Worm (Caenorhabditis elegans): ENCODE data around the gene F44B9.5.
A peak's percentile ranks its signal among the peaks of the same experiment; 100 is the strongest.

Gene F44B9.5

ce11 chrIII:8045734-8046133, 29.4 kb upstream of the F44B9.5 start, which contains the start of gene K12H4.3:
Gene K12H4.3 (plus strand): TSS chrIII:8046034.
- TF ChIP-seq tbx-11 (GFP tag; IDR thresholded peaks at IDR 0.05) (no peak), scrt-1 (GFP tag; IDR thresholded peaks at IDR 0.05) (no peak), hmbx-1 (tag; optimal IDR thresholded peaks at IDR 0.05) (no peak), pes-1 (GFP tag; IDR thresholded peaks at IDR 0.05) (no peak), ets-7 (tag; optimal IDR thresholded peaks at IDR 0.05) (no peak), tbx-37 (GFP tag; conservative IDR thresholded peaks at IDR 0.05) (no peak), ceh-36 (tag; optimal IDR thresholded peaks at IDR 0.05) (no peak), hnd-1 (tag; optimal IDR thresholded peaks at IDR 0.05) (no peak), flt-1 (GFP tag; IDR thresholded peaks at IDR 0.05) (no peak), F13C5.2 (tag; optimal IDR thresholded peaks at IDR 0.05) (no peak), sea-1 (GFP tag; conservative IDR thresholded peaks at IDR 0.05) (no peak), ceh-13 (GFP tag; optimal IDR thresholded peaks at IDR 0.05) (no peak), ama-1 (optimal IDR thresholded peaks at IDR 0.05) (no peak), aly-1 (tag; optimal IDR thresholded peaks at IDR 0.05) (no peak), B0310.2 (tag; optimal IDR thresholded peaks at IDR 0.05) (no peak), hmg-4 (GFP tag; optimal IDR thresholded peaks at IDR 0.05) (no peak), tra-4 (tag; optimal IDR thresholded peaks at IDR 0.05) (no peak)

ce11 chrIII:8044717-8045116, 28.4 kb upstream of the F44B9.5 start, which contains the start of gene spcs-3:
Gene spcs-3 (plus strand): TSS chrIII:8045017.
- TF ChIP-seq ceh-13 (GFP tag; optimal IDR thresholded peaks at IDR 0.05) (no peak), ama-1 (optimal IDR thresholded peaks at IDR 0.05) (no peak), F13C5.2 (tag; optimal IDR thresholded peaks at IDR 0.05) (no peak), ceh-36 (tag; optimal IDR thresholded peaks at IDR 0.05) (no peak), flt-1 (GFP tag; IDR thresholded peaks at IDR 0.05) (no peak), hmg-4 (GFP tag; optimal IDR thresholded peaks at IDR 0.05) (no peak), scrt-1 (GFP tag; IDR thresholded peaks at IDR 0.05) (no peak), hnd-1 (tag; optimal IDR thresholded peaks at IDR 0.05) (no peak)

- TF ChIP-seq scrt-1 (GFP tag; IDR thresholded peaks at IDR 0.05) (no peak), hmbx-1 (tag; optimal IDR thresholded peaks at IDR 0.05) (no peak), tra-4 (tag; optimal IDR thresholded peaks at IDR 0.05) (no peak), tbx-37 (GFP tag; conservative IDR thresholded peaks at IDR 0.05) (no peak), pes-1 (GFP tag; IDR thresholded peaks at IDR 0.05) (no peak), flt-1 (GFP tag; IDR thresholded peaks at IDR 0.05) (no peak), F13C5.2 (tag; optimal IDR thresholded peaks at IDR 0.05) (no peak), B0310.2 (tag; optimal IDR thresholded peaks at IDR 0.05) (no peak), ets-7 (tag; optimal IDR thresholded peaks at IDR 0.05) (no peak), hnd-1 (tag; optimal IDR thresholded peaks at IDR 0.05) (no peak), hmg-4 (GFP tag; optimal IDR thresholded peaks at IDR 0.05) (no peak), ceh-36 (tag; optimal IDR thresholded peaks at IDR 0.05) (no peak), ceh-13 (GFP tag; optimal IDR thresholded peaks at IDR 0.05) (no peak)
Observed at ce11 chrIII:8044187-8044586, 27.8 kb upstream of the F44B9.5 start, which contains the start of gene K12H4.5. Gene K12H4.5 (plus strand): TSS chrIII:8044487.

DNA sequence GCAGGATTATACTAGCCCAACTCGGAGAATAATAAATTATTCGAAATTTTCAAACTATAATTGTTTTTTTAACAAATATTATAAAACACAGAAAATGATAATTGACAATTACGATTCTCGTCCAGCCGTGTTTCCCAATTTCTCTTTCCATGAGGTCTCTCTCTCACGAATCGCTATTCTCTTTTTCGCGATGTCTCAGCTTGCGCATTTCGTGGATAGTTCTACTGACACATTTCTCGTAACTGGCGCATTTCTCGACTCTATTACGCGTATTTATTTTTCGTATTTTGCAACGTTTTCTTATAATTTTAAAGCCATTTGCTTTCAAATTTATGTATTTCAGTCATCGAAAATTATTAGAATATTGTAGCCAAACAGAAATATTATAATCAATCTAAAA, 27.4 kb upstream of the F44B9.5 start:
- TF ChIP-seq tra-4 (tag; optimal IDR thresholded peaks at IDR 0.05) = peak; percentile 99
- TF ChIP-seq ama-1 (optimal IDR thresholded peaks at IDR 0.05) = no peak
- peak; percentile 99 for TF ChIP-seq pes-1 (GFP tag; IDR thresholded peaks at IDR 0.05)
- TF ChIP-seq aly-1 (tag; optimal IDR thresholded peaks at IDR 0.05) = peak; percentile 96
- TF ChIP-seq tbx-37 (GFP tag; conservative IDR thresholded peaks at IDR 0.05) = peak; percentile 100
- TF ChIP-seq F13C5.2 (tag; optimal IDR thresholded peaks at IDR 0.05) = peak; percentile 100
- peak; percentile 100 for TF ChIP-seq scrt-1 (GFP tag; IDR thresholded peaks at IDR 0.05)
- TF ChIP-seq ets-7 (tag; optimal IDR thresholded peaks at IDR 0.05) = peak; percentile 99
- peak; percentile 100 for TF ChIP-seq B0310.2 (tag; optimal IDR thresholded peaks at IDR 0.05)
- peak; percentile 100 for TF ChIP-seq hmg-4 (GFP tag; optimal IDR thresholded peaks at IDR 0.05)
- peak; percentile 98 for TF ChIP-seq flt-1 (GFP tag; IDR thresholded peaks at IDR 0.05)
- TF ChIP-seq hnd-1 (tag; optimal IDR thresholded peaks at IDR 0.05) = peak; percentile 98
- TF ChIP-seq hmbx-1 (tag; optimal IDR thresholded peaks at IDR 0.05) = peak; percentile 95
- TF ChIP-seq ceh-36 (tag; optimal IDR thresholded peaks at IDR 0.05) = peak; percentile 97
- peak; percentile 100 for TF ChIP-seq ceh-13 (GFP tag; optimal IDR thresholded peaks at IDR 0.05)
- TF ChIP-seq tbx-11 (GFP tag; IDR thresholded peaks at IDR 0.05) = peak; percentile 100
- peak; percentile 100 for TF ChIP-seq sea-1 (GFP tag; conservative IDR thresholded peaks at IDR 0.05)

DNA sequence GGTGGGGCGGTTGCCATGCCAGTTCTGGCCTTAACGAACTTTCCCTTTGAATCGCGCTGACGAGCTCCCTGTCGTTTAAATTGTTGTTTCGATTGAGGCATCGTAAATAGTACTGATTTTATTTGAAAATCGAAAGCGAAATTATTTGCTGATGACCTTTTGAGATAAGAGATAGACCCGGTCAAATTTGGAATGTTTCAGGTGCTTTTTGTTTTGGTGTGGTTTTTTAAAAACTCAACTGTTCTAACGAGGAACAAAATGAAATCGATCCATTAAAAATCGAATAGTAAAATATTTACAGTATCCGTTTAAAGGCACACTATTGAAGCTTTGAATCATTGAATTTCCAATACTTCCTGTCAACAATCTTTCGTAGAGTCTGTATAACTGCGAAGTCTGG, 26.4 kb upstream of the F44B9.5 start, which contains the start of gene K12H4.6:
Gene K12H4.6 (minus strand): TSS at position 101 of the 400 bp plus-strand sequence.
- TF ChIP-seq ets-7 (tag; optimal IDR thresholded peaks at IDR 0.05) (no peak), hmbx-1 (tag; optimal IDR thresholded peaks at IDR 0.05) (no peak), tbx-11 (GFP tag; IDR thresholded peaks at IDR 0.05) (no peak), ceh-13 (GFP tag; optimal IDR thresholded peaks at IDR 0.05) (no peak), hnd-1 (tag; optimal IDR thresholded peaks at IDR 0.05) (no peak), aly-1 (tag; optimal IDR thresholded peaks at IDR 0.05) (no peak), pes-1 (GFP tag; IDR thresholded peaks at IDR 0.05) (no peak), sea-1 (GFP tag; conservative IDR thresholded peaks at IDR 0.05) (no peak), ceh-36 (tag; optimal IDR thresholded peaks at IDR 0.05) (no peak), tra-4 (tag; optimal IDR thresholded peaks at IDR 0.05) (no peak)

- TF ChIP-seq hmbx-1 (tag; optimal IDR thresholded peaks at IDR 0.05) (no peak), ama-1 (optimal IDR thresholded peaks at IDR 0.05) (no peak), pes-1 (GFP tag; IDR thresholded peaks at IDR 0.05) (no peak)
Observed at ce11 chrIII:8037941-8038340, 21.6 kb upstream of the F44B9.5 start, which contains the start of gene dpf-6. Gene dpf-6 (plus strand): TSS chrIII:8038241.

ce11 chrIII:8036497-8036896, 20.2 kb upstream of the F44B9.5 start:
- TF ChIP-seq hmbx-1 (tag; optimal IDR thresholded peaks at IDR 0.05) (no peak), ama-1 (optimal IDR thresholded peaks at IDR 0.05) (no peak), scrt-1 (GFP tag; IDR thresholded peaks at IDR 0.05) (no peak), ets-7 (tag; optimal IDR thresholded peaks at IDR 0.05) (no peak), F13C5.2 (tag; optimal IDR thresholded peaks at IDR 0.05) (no peak), tra-4 (tag; optimal IDR thresholded peaks at IDR 0.05) (no peak)

DNA sequence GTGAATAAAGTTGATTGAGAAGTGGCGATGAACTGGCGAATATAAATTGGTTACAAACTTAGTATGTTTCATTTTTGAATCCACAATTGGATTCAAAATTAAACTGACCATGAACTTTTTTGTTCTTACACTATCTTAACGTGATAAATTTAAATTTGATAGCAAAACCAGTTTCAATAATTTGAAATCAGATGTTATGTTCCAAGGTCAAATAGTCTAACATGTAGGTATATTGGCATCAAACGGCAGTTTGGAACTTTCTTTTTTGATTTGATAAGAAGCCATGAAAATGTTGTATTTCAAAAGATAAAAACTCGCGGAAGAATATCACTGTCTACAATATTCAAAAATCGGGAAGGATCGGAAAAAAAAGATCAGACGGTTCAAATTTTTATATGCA, 19.7 kb upstream of the F44B9.5 start:
- no peak for TF ChIP-seq B0310.2 (tag; optimal IDR thresholded peaks at IDR 0.05)
- no peak for TF ChIP-seq aly-1 (tag; optimal IDR thresholded peaks at IDR 0.05)
- TF ChIP-seq ama-1 (optimal IDR thresholded peaks at IDR 0.05) = no peak
- no peak for TF ChIP-seq tbx-11 (GFP tag; IDR thresholded peaks at IDR 0.05)
- TF ChIP-seq hmbx-1 (tag; optimal IDR thresholded peaks at IDR 0.05) = no peak
- TF ChIP-seq hnd-1 (tag; optimal IDR thresholded peaks at IDR 0.05) = no peak
- no peak for TF ChIP-seq pes-1 (GFP tag; IDR thresholded peaks at IDR 0.05)
- TF ChIP-seq flt-1 (GFP tag; IDR thresholded peaks at IDR 0.05) = no peak
- TF ChIP-seq ceh-13 (GFP tag; optimal IDR thresholded peaks at IDR 0.05) = no peak
- no peak for TF ChIP-seq sea-1 (GFP tag; conservative IDR thresholded peaks at IDR 0.05)
- no peak for TF ChIP-seq F13C5.2 (tag; optimal IDR thresholded peaks at IDR 0.05)
- TF ChIP-seq ceh-36 (tag; optimal IDR thresholded peaks at IDR 0.05) = no peak
- TF ChIP-seq tbx-37 (GFP tag; conservative IDR thresholded peaks at IDR 0.05) = no peak
- no peak for TF ChIP-seq ets-7 (tag; optimal IDR thresholded peaks at IDR 0.05)
- no peak for TF ChIP-seq hmg-4 (GFP tag; optimal IDR thresholded peaks at IDR 0.05)
